Worm (Caenorhabditis elegans) whole organism, L3 larva: ENCODE results near the gene F38E9.4.

Experiments
- elt-1 ChIP-seq: fragments of 150-350 bp; optimal IDR thresholded peaks from 2 replicates; lab custom pipeline; 2014; ENCODE audit warnings: missing biosample characterization, missing genetic modification characterization
- pha-4 ChIP-seq: fragments of 150-350 bp; optimal IDR thresholded peaks from 2 replicates; lab custom pipeline; 2014; ENCODE audit warnings: missing biosample characterization, missing genetic modification reagents, missing genetic modification characterization
- pqm-1 ChIP-seq: fragments of 150-350 bp; optimal IDR thresholded peaks from 2 replicates; lab custom pipeline; 2017; ENCODE audit warnings: missing biosample characterization, missing genetic modification characterization, inconsistent platforms
- skn-1 ChIP-seq: fragments of 150-350 bp; optimal IDR thresholded peaks from 2 replicates; lab custom pipeline; 2014; ENCODE audit warnings: missing biosample characterization, missing genetic modification characterization

- TF ChIP-seq pqm-1 (tag; lab: Kevin White, UChicago): no peak
- no peak for TF ChIP-seq skn-1 (tag; lab: Kevin White, UChicago)
- TF ChIP-seq elt-1 (tag; lab: Kevin White, UChicago): no peak
- no peak for TF ChIP-seq pha-4
Observed at ce11 chrX:16440949-16441348, 10.8 kb upstream of the F38E9.4 start.
